Worm (Caenorhabditis elegans): Measurements from ENCODE around the gene tgt-2.

- TF ChIP-seq unc-62 (GFP tag; optimal IDR thresholded peaks at IDR 0.05) (no peak), snpc-4 (tag; optimal IDR thresholded peaks at IDR 0.05) (no peak), alr-1 (tag; optimal IDR thresholded peaks at IDR 0.05; ENCODE audit: borderline replicate concordance) (no peak), egl-27 (tag; optimal IDR thresholded peaks at IDR 0.05) (no peak), aha-1 (tag; optimal IDR thresholded peaks at IDR 0.05) (no peak), blmp-1 (tag; optimal IDR thresholded peaks at IDR 0.05) (no peak), jun-1 (tag; optimal IDR thresholded peaks at IDR 0.05) (no peak), tbx-2 (tag; optimal IDR thresholded peaks at IDR 0.05) (no peak), nhr-237 (tag; optimal IDR thresholded peaks at IDR 0.05) (no peak), elt-2 (tag; optimal IDR thresholded peaks at IDR 0.05) (peak; percentile 32)
Measured at ce11 chrV:18978301-18978700, 19.8 kb upstream of the tgt-2 start.
